Fruit fly (Drosophila melanogaster) whole organism, embryonic: ENCODE data around the gene CG17028.

ENCODE experiments used
- Adf1 ChIP-seq: fragments of 200-800 bp; sonication (Bioruptor generic); IDR thresholded peaks from 2 replicates; pipeline ENCODE4 v1.3.6; 2022; ENCODE audit warnings: missing biosample characterization, missing genetic modification characterization
- CG10431 ChIP-seq: fragments of 200-800 bp; sonication (Bioruptor generic); optimal IDR thresholded peaks from 3 replicates; lab custom pipeline; 2018; ENCODE audit warnings: missing biosample characterization, mild to moderate bottlenecking, missing genetic modification characterization
- CG10979 ChIP-seq: fragments of 200-800 bp; sonication (Bioruptor generic); optimal IDR thresholded peaks from 2 replicates; lab custom pipeline; 2018; ENCODE audit warnings: missing biosample characterization, mild to moderate bottlenecking, missing genetic modification characterization, moderate library complexity
- CG1233 ChIP-seq: fragments of 200-800 bp; sonication (Bioruptor generic); optimal IDR thresholded peaks from 4 replicates; lab custom pipeline; 2018; ENCODE audit warnings: missing biosample characterization, mild to moderate bottlenecking, missing genetic modification characterization
- CG13296 ChIP-seq: fragments of 200-800 bp; sonication (Bioruptor generic); optimal IDR thresholded peaks from 3 replicates; lab custom pipeline; 2018; ENCODE audit warnings: missing biosample characterization, mild to moderate bottlenecking, missing genetic modification characterization
- CG13624 ChIP-seq: fragments of 200-800 bp; sonication (Bioruptor generic); optimal IDR thresholded peaks from 2 replicates; lab custom pipeline; 2016; ENCODE audit warnings: missing biosample characterization, missing genetic modification characterization
- CG14441 ChIP-seq: fragments of 200-800 bp; sonication (Bioruptor generic); IDR thresholded peaks from 2 replicates; pipeline ENCODE4 v1.3.6; 2022; ENCODE audit warnings: missing biosample characterization, missing genetic modification characterization
- CG1603 ChIP-seq: fragments of 200-800 bp; sonication (Bioruptor generic); optimal IDR thresholded peaks from 2 replicates; lab custom pipeline; 2019; ENCODE audit warnings: missing biosample characterization, mild to moderate bottlenecking, missing genetic modification characterization, moderate library complexity
- CG17328 ChIP-seq: fragments of 200-800 bp; sonication (Bioruptor generic); IDR thresholded peaks from 2 replicates; pipeline ENCODE4 v1.3.6; 2022; ENCODE audit warnings: missing biosample characterization, missing genetic modification characterization
- CG18764 ChIP-seq: fragments of 200-800 bp; sonication (Bioruptor generic); optimal IDR thresholded peaks from 3 replicates; lab custom pipeline; 2016; ENCODE audit warnings: missing biosample characterization, missing genetic modification characterization
- CG2875 ChIP-seq: fragments of 200-800 bp; sonication (Bioruptor generic); optimal IDR thresholded peaks from 2 replicates; lab custom pipeline; 2017; ENCODE audit warnings: missing biosample characterization, mild to moderate bottlenecking, missing genetic modification characterization, missing genetic modification reagents
- CG3407 ChIP-seq: fragments of 200-800 bp; sonication (Bioruptor generic); optimal IDR thresholded peaks from 2 replicates; lab custom pipeline; 2018; ENCODE audit warnings: missing biosample characterization, mild to moderate bottlenecking, missing genetic modification characterization
- CG7987 ChIP-seq: fragments of 200-800 bp; sonication (Bioruptor generic); optimal IDR thresholded peaks from 2 replicates; lab custom pipeline; 2018; ENCODE audit warnings: missing biosample characterization, mild to moderate bottlenecking, missing genetic modification characterization, moderate library complexity
- CG8281 ChIP-seq: fragments of 200-800 bp; sonication (Bioruptor generic); optimal IDR thresholded peaks from 2 replicates; lab custom pipeline; 2018; ENCODE audit warnings: missing biosample characterization, mild to moderate bottlenecking, missing genetic modification characterization, moderate library complexity
- CG8388 ChIP-seq: fragments of 200-800 bp; sonication (Bioruptor generic); optimal IDR thresholded peaks from 2 replicates; lab custom pipeline; 2019; ENCODE audit warnings: missing biosample characterization, mild to moderate bottlenecking, missing genetic modification characterization, moderate library complexity
- Chrac-16 ChIP-seq: fragments of 200-800 bp; sonication (Bioruptor generic); optimal IDR thresholded peaks from 3 replicates; lab custom pipeline; 2016; ENCODE audit warnings: missing biosample characterization, missing genetic modification characterization
- CrebB ChIP-seq: fragments of 200-800 bp; sonication (Bioruptor generic); optimal IDR thresholded peaks from 3 replicates; lab custom pipeline; 2018; ENCODE audit warnings: missing biosample characterization, mild to moderate bottlenecking, missing genetic modification characterization
- Eip74EF ChIP-seq, 2 experiments: fragments of 200-800 bp in 1 of 2; fragments of >200 bp in 1 of 2; sonication (Bioruptor generic) in 1 of 2; optimal IDR thresholded peaks; 2 replicates each; lab custom pipeline; 2017 to 2019; ENCODE audit warnings: missing biosample characterization in 2 of 2, missing genetic modification characterization in 2 of 2, mild to moderate bottlenecking in 1 of 2, moderate library complexity in 1 of 2
- Ets97D ChIP-seq: fragments of 200-800 bp; sonication (Bioruptor generic); optimal IDR thresholded peaks from 3 replicates; lab custom pipeline; 2016; ENCODE audit warnings: missing biosample characterization, missing genetic modification characterization
- HLH3B ChIP-seq: fragments of 200-800 bp; sonication (Bioruptor generic); IDR thresholded peaks from 2 replicates; pipeline ENCODE4 v1.3.6; 2022; ENCODE audit warnings: missing biosample characterization, missing genetic modification characterization
- Hr3 ChIP-seq: fragments of 200-800 bp; sonication (Bioruptor generic); optimal IDR thresholded peaks from 3 replicates; lab custom pipeline; 2016; ENCODE audit warnings: missing biosample characterization, missing genetic modification characterization
- MBD-R2 ChIP-seq: fragments of 200-800 bp; sonication (Bioruptor generic); IDR thresholded peaks from 2 replicates; pipeline ENCODE4 v1.3.6; 2022; ENCODE audit warnings: missing biosample characterization, missing genetic modification characterization
- MESR4 ChIP-seq: fragments of 200-800 bp; sonication (Bioruptor generic); optimal IDR thresholded peaks from 2 replicates; lab custom pipeline; 2018; ENCODE audit warnings: missing biosample characterization, mild to moderate bottlenecking, missing genetic modification characterization, moderate library complexity
- Med ChIP-seq: fragments of 200-800 bp; sonication (Bioruptor generic); peaks from one replicate; lab custom pipeline; 2016; ENCODE audit warnings: missing biosample characterization, missing genetic modification characterization, mild to moderate bottlenecking, inconsistent platforms, moderate library complexity
- Mrtf ChIP-seq: fragments of 200-800 bp; sonication (Bioruptor generic); IDR thresholded peaks from 3 replicates; pipeline ENCODE4 v1.3.6; 2022; ENCODE audit warnings: missing biosample characterization, missing genetic modification characterization
- NfI ChIP-seq: fragments of 200-800 bp; sonication (Bioruptor generic); optimal IDR thresholded peaks from 3 replicates; lab custom pipeline; 2018; ENCODE audit warnings: missing biosample characterization, mild to moderate bottlenecking, missing genetic modification characterization, moderate library complexity
- Oaz ChIP-seq: fragments of 200-800 bp; sonication (Bioruptor generic); IDR thresholded peaks from 2 replicates; pipeline ENCODE4 v1.3.6; 2022; ENCODE audit warnings: missing biosample characterization, missing genetic modification characterization
- Ravus ChIP-seq: fragments of 200-800 bp; sonication (Bioruptor generic); IDR thresholded peaks from 2 replicates; pipeline ENCODE4 v1.3.6; 2022; ENCODE audit warnings: missing biosample characterization, missing genetic modification characterization
- Six4 ChIP-seq: fragments of 200-800 bp; sonication (Bioruptor generic); optimal IDR thresholded peaks from 2 replicates; lab custom pipeline; 2016; ENCODE audit warnings: missing biosample characterization, missing genetic modification characterization
- Sox100B ChIP-seq: fragments of 200-800 bp; sonication (Bioruptor generic); optimal IDR thresholded peaks from 3 replicates; lab custom pipeline; 2018; ENCODE audit warnings: missing biosample characterization, mild to moderate bottlenecking, missing genetic modification characterization
- Sry-β ChIP-seq: fragments of 200-800 bp; sonication (Bioruptor generic); optimal IDR thresholded peaks from 2 replicates; lab custom pipeline; 2018; ENCODE audit warnings: missing biosample characterization, mild to moderate bottlenecking, missing genetic modification characterization, moderate library complexity
- Usf ChIP-seq: fragments of 200-800 bp; sonication (Bioruptor generic); optimal IDR thresholded peaks from 2 replicates; lab custom pipeline; 2017; ENCODE audit warnings: missing genotype, missing biosample characterization, missing genetic modification characterization
- cg ChIP-seq: fragments of 200-800 bp; sonication (Bioruptor generic); optimal IDR thresholded peaks from 3 replicates; lab custom pipeline; 2019; ENCODE audit warnings: missing biosample characterization, mild to moderate bottlenecking, missing genetic modification characterization, moderate library complexity
- ci ChIP-seq: fragments of 200-800 bp; sonication (Bioruptor generic); IDR thresholded peaks from 3 replicates; pipeline ENCODE4 v1.3.6; 2022; ENCODE audit warnings: missing biosample characterization, missing genetic modification characterization
- dan ChIP-seq: fragments of 200-800 bp; sonication (Bioruptor generic); IDR thresholded peaks from 2 replicates; pipeline ENCODE4 v1.3.6; 2022; ENCODE audit warnings: missing biosample characterization, missing genetic modification characterization
- dati ChIP-seq: fragments of 200-800 bp; sonication (Bioruptor generic); IDR thresholded peaks from 2 replicates; pipeline ENCODE4 v1.3.6; 2022; ENCODE audit warnings: missing biosample characterization, missing genetic modification characterization
- eve ChIP-seq, 2 experiments: fragments of >200 bp; optimal IDR thresholded peaks; 2 replicates each; lab custom pipeline; 2017; ENCODE audit warnings: missing biosample characterization in 2 of 2, missing genetic modification characterization in 2 of 2
- ewg ChIP-seq: fragments of 200-800 bp; sonication (Bioruptor generic); optimal IDR thresholded peaks from 3 replicates; lab custom pipeline; 2017; ENCODE audit warnings: mild to moderate bottlenecking, missing biosample characterization, missing genetic modification reagents, missing genetic modification characterization
- eyg ChIP-seq: fragments of 200-800 bp; sonication (Bioruptor generic); optimal IDR thresholded peaks from 3 replicates; lab custom pipeline; 2016; ENCODE audit warnings: missing biosample characterization, missing genetic modification characterization
- hth ChIP-seq: fragments of >200 bp; optimal IDR thresholded peaks from 2 replicates; lab custom pipeline; 2017; ENCODE audit warnings: inconsistent platforms
- insv ChIP-seq, 2 experiments: fragments of 200-800 bp; sonication (Bioruptor generic); optimal IDR thresholded peaks; 3 replicates each; lab custom pipeline; 2016 to 2018; ENCODE audit warnings: missing biosample characterization in 2 of 2, missing genetic modification characterization in 2 of 2
- jumu ChIP-seq: fragments of 200-800 bp; sonication (Bioruptor generic); optimal IDR thresholded peaks from 3 replicates; lab custom pipeline; 2016; ENCODE audit warnings: missing biosample characterization, missing genetic modification characterization
- kni ChIP-seq: fragments of 200-800 bp; sonication (Bioruptor generic); optimal IDR thresholded peaks from 3 replicates; lab custom pipeline; 2017; ENCODE audit warnings: mild to moderate bottlenecking, missing biosample characterization, missing genetic modification reagents, missing genetic modification characterization
- odd ChIP-seq: fragments of 200-800 bp; sonication (Bioruptor generic); optimal IDR thresholded peaks from 2 replicates; lab custom pipeline; 2017; ENCODE audit warnings: missing biosample characterization, mild to moderate bottlenecking, missing genetic modification characterization
- p53 ChIP-seq: fragments of 200-800 bp; sonication (Bioruptor generic); optimal IDR thresholded peaks from 2 replicates; lab custom pipeline; 2016; ENCODE audit warnings: missing biosample characterization, missing genetic modification characterization
- sens-2 ChIP-seq: fragments of 200-800 bp; sonication (Bioruptor generic); IDR thresholded peaks from 2 replicates; pipeline ENCODE4 v1.3.6; 2022; ENCODE audit warnings: missing biosample characterization, missing genetic modification characterization
- slou ChIP-seq: fragments of 200-800 bp; sonication (Bioruptor generic); optimal IDR thresholded peaks from 3 replicates; lab custom pipeline; 2016; ENCODE audit warnings: missing biosample characterization, missing genetic modification characterization
- tgo ChIP-seq: fragments of 200-800 bp; sonication (Bioruptor generic); IDR thresholded peaks from 3 replicates; pipeline ENCODE4 v1.3.6; 2022; ENCODE audit warnings: missing biosample characterization, missing genetic modification characterization
- tll ChIP-seq, 2 experiments: fragments of 200-800 bp in 1 of 2; fragments of >200 bp in 1 of 2; sonication (Bioruptor generic) in 1 of 2; optimal IDR thresholded peaks; 2 replicates each; lab custom pipeline; 2017 to 2019; ENCODE audit warnings: missing biosample characterization in 2 of 2, missing genetic modification characterization in 2 of 2, mild to moderate bottlenecking in 1 of 2, moderate library complexity in 1 of 2

Gene CG17028

DNA sequence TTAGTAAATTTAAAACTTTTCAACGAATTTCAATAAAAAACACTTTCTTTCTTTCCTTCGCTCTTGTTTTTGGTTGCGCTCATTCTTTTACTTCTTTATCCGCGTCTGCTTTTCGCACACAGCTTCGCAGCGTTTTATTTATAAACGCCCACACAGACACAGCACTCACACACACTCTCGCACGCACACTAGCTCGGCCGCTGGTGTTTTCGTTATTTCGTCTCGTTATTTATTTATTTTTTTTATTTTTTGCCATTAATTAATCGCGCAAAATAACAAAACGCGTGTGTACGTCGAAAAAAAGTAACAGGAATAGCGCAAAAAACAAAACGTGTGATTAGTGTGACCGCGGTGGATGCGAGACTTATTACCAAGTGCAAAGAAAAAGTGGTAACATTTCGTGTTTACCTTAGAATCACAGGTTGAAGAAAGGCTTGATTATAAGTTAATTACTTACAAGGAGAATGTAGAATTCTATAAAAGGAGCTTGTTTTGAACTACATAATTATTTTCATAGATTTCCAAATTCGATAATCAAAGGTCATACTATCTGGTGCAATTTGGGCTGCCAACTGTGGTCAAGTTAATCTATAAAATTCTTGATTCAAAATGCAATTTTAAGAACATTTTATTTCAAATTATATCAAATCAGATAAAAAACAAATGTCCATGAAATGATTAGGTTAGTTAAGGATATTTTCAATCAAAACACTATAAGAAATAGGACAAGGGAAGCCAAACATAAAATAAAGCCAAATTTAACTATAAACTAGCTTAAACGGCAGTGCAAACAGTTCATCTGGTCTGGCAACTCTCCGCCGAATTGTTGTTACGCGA is 26.3 kb downstream of the CG17028 start, which contains the start of the genes hzg and mRpS31 (continued):
- TF ChIP-seq odd (GFP tag; lab: Kevin White, UChicago), result no peak
- TF ChIP-seq HLH3B (GFP tag; lab: Robert Waterston, UW), result no peak
- no peak for TF ChIP-seq CG14441 (GFP tag; lab: Robert Waterston, UW)
- TF ChIP-seq kni (GFP tag; lab: Kevin White, UChicago), result no peak
- peak; percentile 39 for TF ChIP-seq CG10431 (GFP tag; lab: Kevin White, UChicago)
- TF ChIP-seq CG17328 (GFP tag; lab: Robert Waterston, UW), result no peak
- TF ChIP-seq Sry-β (GFP tag; lab: Kevin White, UChicago), result peak; percentile 91
- peak; percentile 56 for TF ChIP-seq Ets97D
- TF ChIP-seq CG1233 (GFP tag; lab: Kevin White, UChicago), result peak; percentile 45
- no peak for TF ChIP-seq CG7987
- no peak for TF ChIP-seq hth
- TF ChIP-seq Sox100B, result peak; percentile 40
- no peak for TF ChIP-seq Eip74EF (GFP tag; optimal IDR thresholded peaks at IDR 0.05; lab: Kevin White, UChicago)
- TF ChIP-seq MESR4, result peak; percentile 63
- TF ChIP-seq sens-2 (GFP tag; lab: Robert Waterston, UW), result no peak
- TF ChIP-seq Usf (GFP tag; lab: Kevin White, UChicago), result no peak
- no peak for TF ChIP-seq ewg (GFP tag; lab: Kevin White, UChicago)
- peak; percentile 52 for TF ChIP-seq Six4 (GFP tag; lab: Kevin White, UChicago)
- TF ChIP-seq CG2875 (GFP tag; lab: Kevin White, UChicago), result no peak
- TF ChIP-seq tgo (GFP tag; lab: Robert Waterston, UW), result peak; percentile 50; the same call in 2 of the 3 replicates
- TF ChIP-seq eve (GFP tag; optimal IDR thresholded peaks at IDR 0.05; lab: Kevin White, UChicago), result no peak
- peak; percentile 87 for TF ChIP-seq Med (GFP tag; lab: Kevin White, UChicago)
- TF ChIP-seq Mrtf (GFP tag; lab: Robert Waterston, UW), result no peak
- peak in 1 of 2 experiments; percentile 1 for TF ChIP-seq insv (GFP tag; optimal IDR thresholded peaks at IDR 0.05; lab: Kevin White, UChicago)
- no peak for TF ChIP-seq p53 (GFP tag; lab: Kevin White, UChicago)
- TF ChIP-seq NfI (GFP tag; lab: Kevin White, UChicago), result peak; percentile 44
- no peak for TF ChIP-seq CG13296
- TF ChIP-seq Ravus (GFP tag; lab: Robert Waterston, UW), result no peak
- TF ChIP-seq Oaz (GFP tag; lab: Robert Waterston, UW), result no peak
- no peak for TF ChIP-seq dati
- TF ChIP-seq CG10979 (tag; lab: Kevin White, UChicago), result peak; percentile 40
- no peak for TF ChIP-seq CG1603 (tag; lab: Kevin White, UChicago)
- TF ChIP-seq eyg (GFP tag; lab: Kevin White, UChicago), result peak; percentile 24
- no peak for TF ChIP-seq Adf1 (GFP tag; lab: Robert Waterston, UW)
- peak; percentile 57 for TF ChIP-seq Hr3 (GFP tag; lab: Kevin White, UChicago)
- TF ChIP-seq CG3407, result no peak
- peak; percentile 49; the same call in 1 of the 2 replicates for TF ChIP-seq MBD-R2 (GFP tag; lab: Robert Waterston, UW)
- TF ChIP-seq CG18764, result peak; percentile 13
- TF ChIP-seq dan, result no peak
- TF ChIP-seq tll (GFP tag; optimal IDR thresholded peaks at IDR 0.05; lab: Kevin White, UChicago), result no peak
- no peak for TF ChIP-seq slou (GFP tag; lab: Kevin White, UChicago)
- peak; percentile 21 for TF ChIP-seq CG8388 (GFP tag; lab: Kevin White, UChicago)
- TF ChIP-seq CG13624 (GFP tag; lab: Kevin White, UChicago), result peak; percentile 15
- no peak for TF ChIP-seq CrebB
- peak; percentile 41 for TF ChIP-seq jumu (GFP tag; lab: Kevin White, UChicago)
- TF ChIP-seq ci (GFP tag; lab: Robert Waterston, UW), result no peak
- no peak for TF ChIP-seq CG8281 (tag; lab: Kevin White, UChicago)
- TF ChIP-seq Chrac-16 (GFP tag; lab: Kevin White, UChicago), result peak; percentile 60
- TF ChIP-seq cg (GFP tag; lab: Kevin White, UChicago), result peak; percentile 62
